Worm (Caenorhabditis elegans) whole organism, late embryonic: ENCODE results near the gene F38H4.3.

ENCODE experiments used
- ama-1 ChIP-seq: fragments of 150-350 bp; optimal IDR thresholded peaks from 2 replicates; lab custom pipeline; 2014
- ceh-2 ChIP-seq: sonication (generic microtip); optimal IDR thresholded peaks from 2 replicates; lab custom pipeline; 2016; ENCODE audit warnings: missing genotype, missing genetic modification characterization, missing compliant biosample characterization
- ceh-24 ChIP-seq: sonication (generic microtip); optimal IDR thresholded peaks from 2 replicates; lab custom pipeline; 2016; ENCODE audit warnings: mild to moderate bottlenecking, missing genetic modification characterization, missing compliant biosample characterization
- fkh-10 ChIP-seq: fragments of 150-350 bp; optimal IDR thresholded peaks from 2 replicates; lab custom pipeline; 2014; ENCODE audit warnings: missing biosample characterization, missing genetic modification reagents, missing genetic modification characterization
- gmeb-2 ChIP-seq: sonication (generic microtip); optimal IDR thresholded peaks from 2 replicates; lab custom pipeline; 2016; ENCODE audit warnings: missing genetic modification characterization, inconsistent platforms, missing compliant biosample characterization
- hlh-13 ChIP-seq: fragments of 200-800 bp; sonication (Bioruptor generic); optimal IDR thresholded peaks from 2 replicates; lab custom pipeline; 2018; ENCODE audit warnings: mild to moderate bottlenecking, missing genetic modification characterization, missing compliant biosample characterization
- hlh-30 ChIP-seq: sonication (generic microtip); optimal IDR thresholded peaks from 2 replicates; lab custom pipeline; 2017; ENCODE audit warnings: antibody characterized with exemption, missing genetic modification characterization, missing compliant biosample characterization; ENCODE audit not compliant: insufficient read depth
- pat-9 ChIP-seq: fragments of 200-800 bp; sonication (Bioruptor generic); optimal IDR thresholded peaks from 2 replicates; lab custom pipeline; 2018; ENCODE audit warnings: mild to moderate bottlenecking, missing genetic modification characterization, moderate library complexity, missing compliant biosample characterization
- sox-4 ChIP-seq: sonication (generic microtip); optimal IDR thresholded peaks from 2 replicates; lab custom pipeline; 2017; ENCODE audit warnings: mild to moderate bottlenecking, missing genetic modification characterization, inconsistent platforms, missing compliant biosample characterization

- TF ChIP-seq hlh-13 (GFP tag; lab: Kevin White, UChicago) (no peak), fkh-10 (GFP tag; lab: Kevin White, UChicago) (no peak), sox-4 (tag; lab: Kevin White, UChicago) (no peak), hlh-30 (tag; lab: Kevin White, UChicago) (peak; percentile 92), ceh-24 (no peak), gmeb-2 (tag; lab: Kevin White, UChicago) (no peak), ama-1 (no peak), ceh-2 (no peak), pat-9 (no peak)
Observed at ce11 chrIV:11821591-11822361, 20.4 kb upstream of the F38H4.3 start, which contains the start of the genes par-5 and M117.3.
